Worm (Caenorhabditis elegans) whole organism, young adult: ENCODE measurements around the gene F11D11.12.
"Not testable (repeated sequence)": the region's sequence is repeated elsewhere in the genome, so short reads cannot be mapped to it uniquely, and the experiment has no call there.

Source experiments
- akir-1 ChIP-seq: fragments of 200-800 bp; sonication (Bioruptor generic); optimal IDR thresholded peaks from 2 replicates; lab custom pipeline; 2018; ENCODE audit warnings: mild to moderate bottlenecking, missing genetic modification characterization, moderate library complexity, missing compliant biosample characterization
- mcd-1 ChIP-seq: fragments of 200-800 bp; sonication (Bioruptor generic); IDR thresholded peaks from 2 replicates; pipeline ENCODE4 v1.3.6; 2022; ENCODE audit warnings: missing genetic modification reagents, missing genetic modification characterization, missing compliant biosample characterization
- repo-1 ChIP-seq: sonication (generic microtip); optimal IDR thresholded peaks from 2 replicates; lab custom pipeline; 2017; ENCODE audit warnings: mild to moderate bottlenecking, missing genetic modification characterization, missing compliant biosample characterization

DNA sequence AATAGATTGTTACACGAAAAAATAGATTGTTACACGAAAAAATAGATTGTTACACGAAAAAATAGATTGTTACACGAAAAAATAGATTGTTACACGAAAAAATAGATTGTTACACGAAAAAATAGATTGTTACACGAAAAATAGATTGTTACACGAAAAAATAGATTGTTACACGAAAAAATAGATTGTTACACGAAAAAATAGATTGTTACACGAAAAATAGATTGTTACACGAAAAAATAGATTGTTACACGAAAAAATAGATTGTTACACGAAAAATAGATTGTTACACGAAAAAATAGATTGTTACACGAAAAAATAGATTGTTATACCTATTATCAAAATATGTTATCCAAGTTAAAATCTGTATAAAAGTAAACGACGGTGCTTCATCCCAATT, 22.2 kb downstream of the F11D11.12 start:
- TF ChIP-seq akir-1; mcd-1 (GFP tag; lab: Robert Waterston, UW); repo-1: not testable (repeated sequence)
